Fruit fly (Drosophila melanogaster) whole organism, embryonic: Measurements from ENCODE around the gene Mgstl.
A peak's percentile ranks its signal among the peaks of the same experiment; 100 is the strongest.

Source experiments
- BtbVII ChIP-seq: fragments of 200-800 bp; sonication (Bioruptor generic); optimal IDR thresholded peaks from 3 replicates; lab custom pipeline; 2017; ENCODE audit warnings: missing biosample characterization, mild to moderate bottlenecking, missing genetic modification characterization
- CG1024 ChIP-seq: fragments of 200-800 bp; sonication (Bioruptor generic); IDR thresholded peaks from 2 replicates; pipeline ENCODE4 v1.3.6; 2022; ENCODE audit warnings: missing biosample characterization, missing genetic modification characterization
- CG11247 ChIP-seq: fragments of 200-800 bp; sonication (Bioruptor generic); IDR thresholded peaks from 2 replicates; pipeline ENCODE4 v1.3.6; 2022; ENCODE audit warnings: missing biosample characterization, missing genetic modification characterization
- CG11560 ChIP-seq: fragments of 200-800 bp; sonication (Bioruptor generic); IDR thresholded peaks from 3 replicates; pipeline ENCODE4 v1.3.6; 2022; ENCODE audit warnings: missing biosample characterization, missing genetic modification characterization
- CG12391 ChIP-seq: fragments of 200-800 bp; sonication (Bioruptor generic); optimal IDR thresholded peaks from 3 replicates; lab custom pipeline; 2018; ENCODE audit warnings: missing biosample characterization, mild to moderate bottlenecking, missing genetic modification characterization, moderate library complexity
- CG12942 ChIP-seq: fragments of 200-800 bp; sonication (Bioruptor generic); optimal IDR thresholded peaks from 3 replicates; lab custom pipeline; 2016; ENCODE audit warnings: missing biosample characterization, missing genetic modification characterization
- CG13296 ChIP-seq: fragments of 200-800 bp; sonication (Bioruptor generic); optimal IDR thresholded peaks from 3 replicates; lab custom pipeline; 2018; ENCODE audit warnings: missing biosample characterization, mild to moderate bottlenecking, missing genetic modification characterization
- CG13775 ChIP-seq: fragments of 200-800 bp; sonication (Bioruptor generic); optimal IDR thresholded peaks from 3 replicates; lab custom pipeline; 2017; ENCODE audit warnings: missing biosample characterization, mild to moderate bottlenecking, missing genetic modification characterization
- CG15073 ChIP-seq: fragments of 200-800 bp; sonication (Bioruptor generic); optimal IDR thresholded peaks from 2 replicates; lab custom pipeline; 2016; ENCODE audit warnings: missing biosample characterization, missing genetic modification characterization
- CG16813 ChIP-seq: fragments of 200-800 bp; sonication (Bioruptor generic); IDR thresholded peaks from 3 replicates; pipeline ENCODE4 v1.3.6; 2022; ENCODE audit warnings: missing biosample characterization, missing genetic modification characterization; ENCODE audit not compliant: partially characterized antibody
- CG17328 ChIP-seq: fragments of 200-800 bp; sonication (Bioruptor generic); IDR thresholded peaks from 2 replicates; pipeline ENCODE4 v1.3.6; 2022; ENCODE audit warnings: missing biosample characterization, missing genetic modification characterization
- CG2116 ChIP-seq: fragments of 200-800 bp; sonication (Bioruptor generic); optimal IDR thresholded peaks from 3 replicates; lab custom pipeline; 2018; ENCODE audit warnings: missing biosample characterization, mild to moderate bottlenecking, missing genetic modification characterization
- CG30403 ChIP-seq: fragments of 200-800 bp; sonication (Bioruptor generic); optimal IDR thresholded peaks from 3 replicates; lab custom pipeline; 2016; ENCODE audit warnings: missing biosample characterization, missing genetic modification characterization
- CG3407 ChIP-seq: fragments of 200-800 bp; sonication (Bioruptor generic); optimal IDR thresholded peaks from 2 replicates; lab custom pipeline; 2018; ENCODE audit warnings: missing biosample characterization, mild to moderate bottlenecking, missing genetic modification characterization
- CG42726 ChIP-seq: fragments of 200-800 bp; sonication (Bioruptor generic); IDR thresholded peaks from 2 replicates; pipeline ENCODE4 v1.3.6; 2022; ENCODE audit warnings: missing biosample characterization, missing genetic modification characterization; ENCODE audit not compliant: partially characterized antibody
- CG6689 ChIP-seq: fragments of 200-800 bp; sonication (Bioruptor generic); IDR thresholded peaks from 2 replicates; pipeline ENCODE4 v1.3.6; 2022; ENCODE audit warnings: missing biosample characterization, missing genetic modification characterization
- D19B ChIP-seq: fragments of 200-800 bp; sonication (Bioruptor generic); optimal IDR thresholded peaks from 2 replicates; lab custom pipeline; 2017; ENCODE audit warnings: missing biosample characterization, mild to moderate bottlenecking, missing genetic modification characterization
- Deaf1 ChIP-seq: fragments of 200-800 bp; optimal IDR thresholded peaks from 3 replicates; lab custom pipeline; 2019; ENCODE audit warnings: missing biosample characterization, mild to moderate bottlenecking, missing genetic modification characterization, moderate library complexity
- Dll ChIP-seq: fragments of 200-800 bp; sonication (Bioruptor generic); IDR thresholded peaks from 4 replicates; pipeline ENCODE4 v1.3.6; 2022; ENCODE audit warnings: missing biosample characterization, missing genetic modification characterization; ENCODE audit not compliant: partially characterized antibody
- E2f2 ChIP-seq: fragments of 200-800 bp; sonication (Bioruptor generic); IDR thresholded peaks from 2 replicates; pipeline ENCODE4 v1.3.6; 2022; ENCODE audit warnings: missing biosample characterization, missing genetic modification characterization
- Ets97D ChIP-seq: fragments of 200-800 bp; sonication (Bioruptor generic); optimal IDR thresholded peaks from 3 replicates; lab custom pipeline; 2016; ENCODE audit warnings: missing biosample characterization, missing genetic modification characterization
- HLH54F ChIP-seq: fragments of 200-800 bp; sonication (Bioruptor generic); optimal IDR thresholded peaks from 3 replicates; lab custom pipeline; 2016; ENCODE audit warnings: missing biosample characterization, missing genetic modification characterization
- Hr51 ChIP-seq, 2 experiments: fragments of 200-800 bp; sonication (Bioruptor generic); optimal IDR thresholded peaks; 2 replicates in 1 of 2; 3 replicates in 1 of 2; lab custom pipeline; 2016 to 2018; ENCODE audit warnings: missing biosample characterization in 2 of 2, missing genetic modification characterization in 2 of 2, mild to moderate bottlenecking in 1 of 2, moderate library complexity in 1 of 2
- Lpt ChIP-seq: fragments of >200 bp; optimal IDR thresholded peaks from 2 replicates; lab custom pipeline; 2018; ENCODE audit warnings: missing biosample characterization, missing genetic modification characterization
- MTF-1 ChIP-seq: fragments of 200-800 bp; sonication (Bioruptor generic); optimal IDR thresholded peaks from 2 replicates; lab custom pipeline; 2018; ENCODE audit warnings: missing biosample characterization, mild to moderate bottlenecking, missing genetic modification characterization, borderline replicate concordance
- Meics ChIP-seq: fragments of 200-800 bp; sonication (Bioruptor generic); optimal IDR thresholded peaks from 2 replicates; lab custom pipeline; 2017; ENCODE audit warnings: missing biosample characterization, mild to moderate bottlenecking, missing genetic modification characterization
- Mrtf ChIP-seq: fragments of 200-800 bp; sonication (Bioruptor generic); IDR thresholded peaks from 3 replicates; pipeline ENCODE4 v1.3.6; 2022; ENCODE audit warnings: missing biosample characterization, missing genetic modification characterization
- Neu2 ChIP-seq: fragments of 200-800 bp; sonication (Bioruptor generic); optimal IDR thresholded peaks from 3 replicates; lab custom pipeline; 2016; ENCODE audit warnings: missing biosample characterization, missing genetic modification characterization, borderline replicate concordance
- NfI ChIP-seq: fragments of 200-800 bp; sonication (Bioruptor generic); optimal IDR thresholded peaks from 3 replicates; lab custom pipeline; 2018; ENCODE audit warnings: missing biosample characterization, mild to moderate bottlenecking, missing genetic modification characterization, moderate library complexity
- Optix ChIP-seq: fragments of 200-800 bp; sonication (Bioruptor generic); IDR thresholded peaks from 3 replicates; pipeline ENCODE4 v1.3.6; 2022; ENCODE audit warnings: missing biosample characterization, missing genetic modification characterization
- Ptx1 ChIP-seq: fragments of 200-800 bp; sonication (Bioruptor generic); IDR thresholded peaks from 2 replicates; pipeline ENCODE4 v1.3.6; 2022; ENCODE audit warnings: missing biosample characterization, missing genetic modification characterization
- Ssrp ChIP-seq: fragments of 200-800 bp; sonication (Bioruptor generic); optimal IDR thresholded peaks from 2 replicates; lab custom pipeline; 2018; ENCODE audit warnings: missing biosample characterization, mild to moderate bottlenecking, missing genetic modification characterization, moderate library complexity
- Stat92E ChIP-seq, 3 experiments: fragments of >200 bp in 2 of 3; fragments of 200-800 bp in 1 of 3; sonication (Bioruptor generic) in 1 of 3; optimal IDR thresholded peaks; 2 replicates each; lab custom pipeline; 2017 to 2019; ENCODE audit warnings: missing biosample characterization in 3 of 3, missing genetic modification characterization in 3 of 3, mild to moderate bottlenecking in 1 of 3, moderate library complexity in 1 of 3
- bsh ChIP-seq, 2 experiments: fragments of 200-800 bp; sonication (Bioruptor generic); optimal IDR thresholded peaks; 2 replicates each; lab custom pipeline; 2017 to 2018; ENCODE audit warnings: mild to moderate bottlenecking in 2 of 2, missing biosample characterization in 2 of 2, missing genetic modification characterization in 2 of 2, moderate library complexity in 1 of 2
- croc ChIP-seq: fragments of 200-800 bp; sonication (Bioruptor generic); conservative IDR thresholded peaks from 3 replicates; pipeline ENCODE4 v1.3.6; 2022; ENCODE audit warnings: missing biosample characterization, missing genetic modification characterization
- esg ChIP-seq: fragments of 200-800 bp; sonication (Bioruptor generic); conservative IDR thresholded peaks from 2 replicates; pipeline ENCODE4 v1.3.6; 2022; ENCODE audit warnings: missing biosample characterization, missing genetic modification characterization
- ewg ChIP-seq: fragments of 200-800 bp; sonication (Bioruptor generic); optimal IDR thresholded peaks from 3 replicates; lab custom pipeline; 2017; ENCODE audit warnings: mild to moderate bottlenecking, missing biosample characterization, missing genetic modification reagents, missing genetic modification characterization
- eyg ChIP-seq: fragments of 200-800 bp; sonication (Bioruptor generic); optimal IDR thresholded peaks from 3 replicates; lab custom pipeline; 2016; ENCODE audit warnings: missing biosample characterization, missing genetic modification characterization
- kay ChIP-seq: fragments of 200-800 bp; sonication (Bioruptor generic); optimal IDR thresholded peaks from 2 replicates; lab custom pipeline; 2016; ENCODE audit warnings: missing biosample characterization, missing genetic modification characterization
- klu ChIP-seq: fragments of 200-800 bp; sonication (Bioruptor generic); IDR thresholded peaks from 2 replicates; pipeline ENCODE4 v1.3.6; 2022; ENCODE audit warnings: missing biosample characterization, missing genetic modification characterization
- nerfin-2 ChIP-seq: fragments of 200-800 bp; sonication (Bioruptor generic); IDR thresholded peaks from 2 replicates; pipeline ENCODE4 v1.3.6; 2022; ENCODE audit warnings: missing biosample characterization, missing genetic modification characterization; ENCODE audit not compliant: partially characterized antibody
- onecut ChIP-seq: fragments of 200-800 bp; sonication (Bioruptor generic); IDR thresholded peaks from 2 replicates; pipeline ENCODE4 v1.3.6; 2022; ENCODE audit warnings: missing biosample characterization, missing genetic modification characterization
- pros ChIP-seq: fragments of 200-800 bp; sonication (Bioruptor generic); optimal IDR thresholded peaks from 3 replicates; lab custom pipeline; 2019; ENCODE audit warnings: missing biosample characterization, mild to moderate bottlenecking, missing genetic modification characterization, moderate library complexity
- rib ChIP-seq: fragments of 200-800 bp; sonication (Bioruptor generic); IDR thresholded peaks from 2 replicates; pipeline ENCODE4 v1.3.6; 2022; ENCODE audit warnings: missing biosample characterization, missing genetic modification characterization
- run ChIP-seq: fragments of 200-800 bp; sonication (Bioruptor generic); optimal IDR thresholded peaks from 3 replicates; lab custom pipeline; 2018; ENCODE audit warnings: missing biosample characterization, mild to moderate bottlenecking, missing genetic modification characterization
- sc ChIP-seq, 3 experiments: fragments of >200 bp in 2 of 3; fragments of 200-800 bp in 1 of 3; sonication (Bioruptor generic) in 1 of 3; optimal IDR thresholded peaks; 2 replicates in 2 of 3; 3 replicates in 1 of 3; lab custom pipeline; 2017; ENCODE audit warnings: mild to moderate bottlenecking in 1 of 3, missing biosample characterization in 1 of 3, missing genetic modification characterization in 1 of 3, missing genetic modification reagents in 1 of 3
- sens ChIP-seq: fragments of 200-800 bp; sonication (Bioruptor generic); peaks from one replicate; lab custom pipeline; 2016; ENCODE audit warnings: missing biosample characterization, missing genetic modification characterization
- sim ChIP-seq: fragments of 200-800 bp; sonication (Bioruptor generic); IDR thresholded peaks from 2 replicates; pipeline ENCODE4 v1.3.6; 2022; ENCODE audit warnings: missing biosample characterization, missing genetic modification characterization
- so ChIP-seq: fragments of 200-800 bp; sonication (Bioruptor generic); IDR thresholded peaks from 3 replicates; pipeline ENCODE4 v1.3.6; 2022; ENCODE audit warnings: missing biosample characterization, missing genetic modification characterization
- stc ChIP-seq: fragments of 200-800 bp; sonication (Bioruptor generic); IDR thresholded peaks from 2 replicates; pipeline ENCODE4 v1.3.6; 2022; ENCODE audit warnings: missing biosample characterization, missing genetic modification characterization
- trh ChIP-seq: fragments of 200-800 bp; sonication (Bioruptor generic); optimal IDR thresholded peaks from 2 replicates; lab custom pipeline; 2016; ENCODE audit warnings: missing biosample characterization, missing genetic modification characterization

Gene Mgstl

dm6 chrX:21031819-21032261 lies 10.1 kb upstream of the Mgstl start, which contains the start of gene CG1529 (continued):
- no peak for TF ChIP-seq sc (optimal IDR thresholded peaks at IDR 0.05; lab: Kevin White, UChicago)
- TF ChIP-seq sc (GFP tag; optimal IDR thresholded peaks at IDR 0.05; lab: Kevin White, UChicago), result no peak
- TF ChIP-seq croc, result no peak
- no peak for TF ChIP-seq BtbVII (GFP tag; lab: Kevin White, UChicago)
- no peak for TF ChIP-seq CG13775
- no peak for TF ChIP-seq CG15073
- TF ChIP-seq Hr51 (GFP tag; optimal IDR thresholded peaks at IDR 0.05; lab: Kevin White, UChicago), result no peak
- TF ChIP-seq bsh (GFP tag; optimal IDR thresholded peaks at IDR 0.05; lab: Kevin White, UChicago), result no peak
- TF ChIP-seq Ets97D (GFP tag; lab: Kevin White, UChicago), result no peak
- TF ChIP-seq CG12942 (GFP tag; lab: Kevin White, UChicago), result no peak
- no peak for TF ChIP-seq CG12391
- 0 out of 4 replicates have a peak, but pooled peaks have one; percentile 56 for TF ChIP-seq Dll (GFP tag; lab: Robert Waterston, UW)
- TF ChIP-seq CG3407 (GFP tag; lab: Kevin White, UChicago), result no peak
- TF ChIP-seq CG2116 (GFP tag; lab: Kevin White, UChicago), result peak; percentile 45
- TF ChIP-seq Mrtf (GFP tag; lab: Robert Waterston, UW), result no peak
- TF ChIP-seq Deaf1 (tag; lab: Kevin White, UChicago), result no peak
- TF ChIP-seq E2f2 (GFP tag; lab: Robert Waterston, UW), result peak; percentile 77
- TF ChIP-seq CG11560 (tag; lab: Robert Waterston, UW), result no peak
- no peak for TF ChIP-seq Ptx1 (GFP tag; lab: Robert Waterston, UW)
- TF ChIP-seq HLH54F, result no peak
- no peak for TF ChIP-seq run (tag; lab: Kevin White, UChicago)
- TF ChIP-seq CG16813 (GFP tag; lab: Robert Waterston, UW), result peak; percentile 27; the same call in 1 of the 3 replicates
- TF ChIP-seq trh (GFP tag; lab: Kevin White, UChicago), result no peak
- no peak for TF ChIP-seq rib (GFP tag; lab: Robert Waterston, UW)
- no peak for TF ChIP-seq Lpt (GFP tag; lab: Kevin White, UChicago)
- TF ChIP-seq Stat92E (GFP tag; optimal IDR thresholded peaks at IDR 0.05; lab: Kevin White, UChicago), result no peak
- TF ChIP-seq onecut (GFP tag; lab: Robert Waterston, UW), result no peak
- no peak for TF ChIP-seq Optix (GFP tag; lab: Robert Waterston, UW)
- TF ChIP-seq sim, result no peak
- TF ChIP-seq klu (GFP tag; lab: Robert Waterston, UW), result no peak
- TF ChIP-seq stc (GFP tag; lab: Robert Waterston, UW), result no peak
- no peak for TF ChIP-seq ewg (GFP tag; lab: Kevin White, UChicago)
- no peak for TF ChIP-seq so (GFP tag; lab: Robert Waterston, UW)
- no peak for TF ChIP-seq CG13296
- TF ChIP-seq Neu2 (GFP tag; lab: Kevin White, UChicago), result no peak
- TF ChIP-seq CG11247, result no peak
- TF ChIP-seq MTF-1, result no peak
- TF ChIP-seq CG1024 (GFP tag; lab: Robert Waterston, UW), result no peak
- no peak for TF ChIP-seq eyg (GFP tag; lab: Kevin White, UChicago)
- no peak for TF ChIP-seq Meics (GFP tag; lab: Kevin White, UChicago)
- no peak for TF ChIP-seq CG30403 (GFP tag; lab: Kevin White, UChicago)
- TF ChIP-seq CG17328 (GFP tag; lab: Robert Waterston, UW), result no peak
- TF ChIP-seq CG42726 (GFP tag; lab: Robert Waterston, UW), result no peak
- no peak for TF ChIP-seq CG6689 (GFP tag; lab: Robert Waterston, UW)
- TF ChIP-seq D19B (GFP tag; lab: Kevin White, UChicago), result no peak
- no peak for TF ChIP-seq pros (GFP tag; lab: Kevin White, UChicago)
- TF ChIP-seq Ssrp, result no peak
- TF ChIP-seq sens (GFP tag; lab: Kevin White, UChicago), result no peak
- TF ChIP-seq nerfin-2 (GFP tag; lab: Robert Waterston, UW), result no peak
- TF ChIP-seq NfI, result no peak
- TF ChIP-seq esg (GFP tag; lab: Robert Waterston, UW), result no peak
- TF ChIP-seq kay, result no peak
